Worm (Caenorhabditis elegans) whole organism, young adult: ENCODE results near the gene aptf-2.

Experiments
- B0019.2 ChIP-seq: fragments of 200-800 bp; sonication (Bioruptor generic); conservative IDR thresholded peaks from 2 replicates; pipeline ENCODE4 v1.3.6; 2022; ENCODE audit warnings: missing genetic modification reagents, missing genetic modification characterization, missing compliant biosample characterization
- B0336.3 ChIP-seq: fragments of 200-800 bp; sonication (Bioruptor generic); IDR thresholded peaks from 2 replicates; pipeline ENCODE4 v1.3.6; 2022; ENCODE audit warnings: missing genetic modification characterization, missing compliant biosample characterization
- D2030.7 ChIP-seq: fragments of 200-800 bp; sonication (Bioruptor generic); IDR thresholded peaks from 2 replicates; pipeline ENCODE4 v1.3.6; 2022; ENCODE audit warnings: missing genetic modification reagents, missing genetic modification characterization, missing compliant biosample characterization
- Y53G8AR.9 ChIP-seq: fragments of 200-800 bp; sonication (Bioruptor generic); conservative IDR thresholded peaks from 2 replicates; pipeline ENCODE4 v1.3.6; 2022; ENCODE audit warnings: missing genetic modification reagents, missing genetic modification characterization, missing compliant biosample characterization
- Y95B8A.8 ChIP-seq: fragments of 200-800 bp; sonication (Bioruptor generic); IDR thresholded peaks from 2 replicates; pipeline ENCODE4 v1.3.6; 2022; ENCODE audit warnings: missing genetic modification reagents, missing genetic modification characterization, missing compliant biosample characterization
- ZK185.1 ChIP-seq: sonication (generic microtip); optimal IDR thresholded peaks from 2 replicates; lab custom pipeline; 2016; ENCODE audit warnings: mild to moderate bottlenecking, missing genetic modification characterization, missing compliant biosample characterization; ENCODE audit not compliant: poor library complexity, severe bottlenecking
- aptf-3 ChIP-seq: fragments of 200-800 bp; sonication (Bioruptor generic); IDR thresholded peaks from 2 replicates; pipeline ENCODE4 v1.3.6; 2022; ENCODE audit warnings: missing genetic modification characterization, missing compliant biosample characterization
- attf-5 ChIP-seq: fragments of 200-800 bp; sonication (Bioruptor generic); optimal IDR thresholded peaks from 2 replicates; lab custom pipeline; 2018; ENCODE audit warnings: mild to moderate bottlenecking, missing genetic modification characterization, missing compliant biosample characterization
- bed-1 ChIP-seq: fragments of 200-800 bp; sonication (Bioruptor generic); IDR thresholded peaks from 2 replicates; pipeline ENCODE4 v1.3.6; 2022; ENCODE audit warnings: missing genetic modification reagents, missing genetic modification characterization, missing compliant biosample characterization
- ccch-3 ChIP-seq: fragments of 200-800 bp; sonication (Bioruptor generic); optimal IDR thresholded peaks from 2 replicates; lab custom pipeline; 2018; ENCODE audit warnings: mild to moderate bottlenecking, missing genetic modification characterization, missing compliant biosample characterization
- cebp-1 ChIP-seq, 2 experiments: fragments of 200-800 bp in 1 of 2; sonication (Bioruptor generic) in 1 of 2; sonication (generic microtip) in 1 of 2; IDR thresholded peaks in 1 of 2; optimal IDR thresholded peaks in 1 of 2; 2 replicates each; pipeline versions ENCODE4 v1.3.6 to Lab custom; 2017 to 2022; ENCODE audit warnings: missing compliant biosample characterization in 2 of 2, missing genetic modification characterization in 2 of 2, mild to moderate bottlenecking in 1 of 2, missing genetic modification reagents in 1 of 2, moderate library complexity in 1 of 2
- ceh-100 ChIP-seq: fragments of 200-800 bp; sonication (Bioruptor generic); IDR thresholded peaks from 2 replicates; pipeline ENCODE4 v1.3.6; 2022; ENCODE audit warnings: missing genetic modification reagents, missing genetic modification characterization, missing compliant biosample characterization
- ceh-27 ChIP-seq: fragments of 200-800 bp; sonication (Bioruptor generic); optimal IDR thresholded peaks from 2 replicates; lab custom pipeline; 2018; ENCODE audit warnings: mild to moderate bottlenecking, missing genetic modification characterization, moderate library complexity, missing compliant biosample characterization
- dox-1 ChIP-seq: fragments of 200-800 bp; sonication (Bioruptor generic); IDR thresholded peaks from 2 replicates; pipeline ENCODE4 v1.3.6; 2022; ENCODE audit warnings: missing genetic modification reagents, missing genetic modification characterization, missing compliant biosample characterization
- egrh-3 ChIP-seq: fragments of 200-800 bp; sonication (Bioruptor generic); IDR thresholded peaks from 2 replicates; pipeline ENCODE4 v1.3.6; 2022; ENCODE audit warnings: missing genetic modification reagents, missing genetic modification characterization, missing compliant biosample characterization
- him-1 ChIP-seq: sonication (generic microtip); optimal IDR thresholded peaks from 2 replicates; lab custom pipeline; 2016; ENCODE audit warnings: missing genotype, missing genetic modification reagents, missing genetic modification characterization, missing compliant biosample characterization
- hsf-1 ChIP-seq: fragments of 200-800 bp; sonication (Bioruptor generic); IDR thresholded peaks from 2 replicates; pipeline ENCODE4 v1.3.6; 2022; ENCODE audit warnings: missing genetic modification reagents, missing genetic modification characterization, missing compliant biosample characterization
- lir-1 ChIP-seq: fragments of 200-800 bp; sonication (Bioruptor generic); conservative IDR thresholded peaks from 2 replicates; pipeline ENCODE4 v1.3.6; 2022; ENCODE audit warnings: missing genetic modification reagents, missing genetic modification characterization, missing compliant biosample characterization
- lsy-27 ChIP-seq: sonication (generic microtip); optimal IDR thresholded peaks from 2 replicates; lab custom pipeline; 2017; ENCODE audit warnings: missing genetic modification characterization, mild to moderate bottlenecking, missing compliant biosample characterization, antibody characterized with exemption, missing genotype, borderline replicate concordance; ENCODE audit not compliant: insufficient read depth
- madf-10 ChIP-seq: sonication (generic microtip); optimal IDR thresholded peaks from 2 replicates; lab custom pipeline; 2016; ENCODE audit warnings: mild to moderate bottlenecking, missing genetic modification characterization, missing compliant biosample characterization
- madf-6 ChIP-seq: fragments of 200-800 bp; sonication (Bioruptor generic); IDR thresholded peaks from 2 replicates; pipeline ENCODE4 v1.3.6; 2022; ENCODE audit warnings: missing genetic modification reagents, missing genetic modification characterization, missing compliant biosample characterization
- madf-8 ChIP-seq: fragments of 200-800 bp; sonication (Bioruptor generic); conservative IDR thresholded peaks from 2 replicates; pipeline ENCODE4 v1.3.6; 2022; ENCODE audit warnings: missing genetic modification reagents, missing genetic modification characterization, missing compliant biosample characterization
- mes-4 ChIP-seq: sonication (generic microtip); optimal IDR thresholded peaks from 2 replicates; lab custom pipeline; 2016; ENCODE audit warnings: missing genotype, missing genetic modification characterization, missing compliant biosample characterization
- mxl-1 ChIP-seq: sonication (generic microtip); optimal IDR thresholded peaks from 2 replicates; lab custom pipeline; 2016; ENCODE audit warnings: missing genetic modification characterization, missing compliant biosample characterization
- nfya-1 ChIP-seq: sonication (generic microtip); optimal IDR thresholded peaks from 2 replicates; lab custom pipeline; 2017; ENCODE audit warnings: antibody characterized with exemption, missing compliant biosample characterization, missing genetic modification characterization, borderline replicate concordance; ENCODE audit not compliant: insufficient read depth
- pbrm-1 ChIP-seq: fragments of 200-800 bp; sonication (Bioruptor generic); IDR thresholded peaks from 2 replicates; pipeline ENCODE4 v1.3.6; 2022; ENCODE audit warnings: missing genetic modification reagents, missing genetic modification characterization, missing compliant biosample characterization
- repo-1 ChIP-seq: sonication (generic microtip); optimal IDR thresholded peaks from 2 replicates; lab custom pipeline; 2017; ENCODE audit warnings: mild to moderate bottlenecking, missing genetic modification characterization, missing compliant biosample characterization
- snpc-1.1 ChIP-seq: sonication (generic microtip); optimal IDR thresholded peaks from 2 replicates; lab custom pipeline; 2017; ENCODE audit warnings: missing genetic modification characterization, mild to moderate bottlenecking, missing compliant biosample characterization, antibody characterized with exemption, moderate library complexity, missing genotype, missing genetic modification reagents; ENCODE audit not compliant: insufficient read depth
- snpc-4 ChIP-seq, 5 experiments: fragments of 150-350 bp in 1 of 5; sonication (generic microtip) in 4 of 5; optimal IDR thresholded peaks; 2 replicates each; lab custom pipeline; 2014 to 2018; ENCODE audit warnings: missing genetic modification characterization in 5 of 5, missing biosample characterization in 3 of 5, antibody characterized with exemption in 2 of 5, mild to moderate bottlenecking in 2 of 5, missing compliant biosample characterization in 2 of 5, missing genotype in 2 of 5, moderate library complexity in 2 of 5, missing genetic modification reagents in 1 of 5
- unc-62 ChIP-seq: fragments of 150-350 bp; optimal IDR thresholded peaks from 2 replicates; lab custom pipeline; 2014; ENCODE audit warnings: missing biosample characterization, missing genetic modification reagents, missing genetic modification characterization
- zfh-2 ChIP-seq: fragments of 200-800 bp; sonication (Bioruptor generic); conservative IDR thresholded peaks from 2 replicates; pipeline ENCODE4 v1.3.6; 2022; ENCODE audit warnings: missing genetic modification reagents, missing genetic modification characterization, missing compliant biosample characterization
- zim-3 ChIP-seq: sonication (generic microtip); optimal IDR thresholded peaks from 2 replicates; lab custom pipeline; 2017; ENCODE audit warnings: mild to moderate bottlenecking, missing genetic modification characterization, moderate library complexity, missing compliant biosample characterization
- ztf-22 ChIP-seq: fragments of 200-800 bp; sonication (Bioruptor generic); optimal IDR thresholded peaks from 2 replicates; lab custom pipeline; 2018; ENCODE audit warnings: mild to moderate bottlenecking, missing genetic modification characterization, moderate library complexity, missing compliant biosample characterization
- ztf-26 ChIP-seq: sonication (generic microtip); optimal IDR thresholded peaks from 2 replicates; lab custom pipeline; 2017; ENCODE audit warnings: missing genetic modification characterization, missing compliant biosample characterization

The aptf-2 gene

DNA sequence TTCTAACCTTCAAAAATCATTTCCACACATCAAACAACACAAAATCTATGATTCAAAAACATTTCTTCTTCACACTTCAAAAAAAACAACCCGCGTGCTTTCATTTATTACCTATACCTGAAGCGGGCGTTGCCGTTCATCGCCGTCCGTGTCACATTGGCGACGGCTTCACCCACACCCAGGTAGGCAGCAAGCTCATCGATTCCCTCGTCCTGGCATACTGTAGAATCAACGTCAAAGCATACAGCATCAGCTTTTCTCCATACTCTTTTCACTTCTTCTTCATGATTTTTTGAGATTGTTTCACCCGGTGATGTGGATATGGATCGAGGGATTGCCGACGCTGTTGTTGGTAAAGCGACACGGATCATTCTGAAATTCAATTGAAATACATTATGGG, 23.6 kb downstream of the aptf-2 start:
- TF ChIP-seq ceh-27 (no peak), Y95B8A.8 (GFP tag; lab: Robert Waterston, UW) (no peak), hsf-1 (GFP tag; lab: Robert Waterston, UW) (0 out of 2 replicates have a peak, but pooled peaks have one; percentile 40), B0019.2 (GFP tag; lab: Robert Waterston, UW) (no peak), B0336.3 (GFP tag; lab: Robert Waterston, UW) (no peak), ceh-100 (GFP tag; lab: Robert Waterston, UW) (no peak), him-1 (tag; lab: Kevin White, UChicago) (no peak), nfya-1 (no peak), dox-1 (0 out of 2 replicates have a peak, but pooled peaks have one; percentile 28), snpc-1.1 (tag; lab: Kevin White, UChicago) (no peak), ztf-26 (tag; lab: Kevin White, UChicago) (peak; percentile 35), lsy-27 (tag; lab: Kevin White, UChicago) (no peak), madf-6 (GFP tag; lab: Robert Waterston, UW) (no peak), D2030.7 (no peak), attf-5 (GFP tag; lab: Kevin White, UChicago) (no peak), Y53G8AR.9 (GFP tag; lab: Robert Waterston, UW) (no peak), mes-4 (tag; lab: Kevin White, UChicago) (no peak), zim-3 (tag; lab: Kevin White, UChicago) (peak; percentile 67), snpc-4 (GFP tag; optimal IDR thresholded peaks at IDR 0.05; lab: Kevin White, UChicago) (no peak), snpc-4 (tag; optimal IDR thresholded peaks at IDR 0.05; lab: Kevin White, UChicago) (no peak), ccch-3 (GFP tag; lab: Kevin White, UChicago) (no peak), madf-10 (tag; lab: Kevin White, UChicago) (no peak), unc-62 (GFP tag; lab: Kevin White, UChicago) (no peak), mxl-1 (tag; lab: Kevin White, UChicago) (no peak)
- TF ChIP-seq, all 124 proteins: peak for 4

DNA sequence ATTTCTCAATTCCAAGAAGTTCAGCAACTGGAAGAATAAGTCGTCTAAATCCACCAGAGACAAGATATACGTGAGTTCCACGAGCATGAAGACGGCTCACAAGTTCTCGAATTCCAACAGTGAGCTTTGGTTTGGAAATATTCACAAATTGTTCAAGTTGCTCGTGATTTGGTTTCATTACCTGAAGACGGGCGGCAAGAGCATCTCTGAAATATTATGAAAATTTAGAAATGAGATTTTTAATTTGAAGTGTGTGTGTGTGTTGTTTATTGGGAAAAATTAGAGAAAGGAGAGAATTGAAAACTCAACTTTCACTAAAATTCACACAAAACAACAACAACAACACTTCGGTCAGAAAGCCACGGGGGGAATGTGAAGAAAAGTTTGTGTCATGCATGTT, 25.1 kb downstream of the aptf-2 start:
- TF ChIP-seq ztf-22 (GFP tag; lab: Kevin White, UChicago) = no peak
- TF ChIP-seq aptf-3 (GFP tag; lab: Robert Waterston, UW) = no peak
- TF ChIP-seq bed-1 = no peak
- peak; percentile 52 for TF ChIP-seq repo-1 (tag; lab: Kevin White, UChicago)

DNA sequence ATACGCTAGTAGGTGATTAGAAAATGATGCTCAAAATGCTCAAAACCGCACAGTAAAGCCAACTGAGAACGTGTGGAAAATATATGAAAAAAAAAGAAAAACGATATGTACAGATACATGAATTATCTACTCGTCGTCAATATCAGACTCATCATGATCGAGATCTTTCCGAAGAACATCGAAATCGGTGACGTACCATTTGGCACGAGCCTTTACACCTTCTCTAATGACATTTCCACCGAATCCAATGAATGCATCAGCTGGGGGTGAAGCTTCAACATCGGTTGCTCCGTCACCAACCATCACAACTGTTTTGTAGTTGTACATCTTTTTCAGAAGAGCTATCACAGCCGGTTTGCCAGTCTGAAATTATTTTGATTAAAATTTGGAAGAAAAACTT, 26.6 kb downstream of the aptf-2 start:
- TF ChIP-seq egrh-3 (GFP tag; lab: Robert Waterston, UW) (no peak), mes-4 (tag; lab: Kevin White, UChicago) (no peak), cebp-1 (GFP tag; IDR thresholded peaks at IDR 0.05; lab: Robert Waterston, UW) (no peak), cebp-1 (tag; optimal IDR thresholded peaks at IDR 0.05; lab: Kevin White, UChicago) (no peak), pbrm-1 (GFP tag; lab: Robert Waterston, UW) (0 out of 2 replicates have a peak, but pooled peaks have one; percentile 6), lir-1 (GFP tag; lab: Robert Waterston, UW) (no peak), madf-8 (no peak), ZK185.1 (tag; lab: Kevin White, UChicago) (peak; percentile 74), snpc-4 (GFP tag; optimal IDR thresholded peaks at IDR 0.05; lab: Kevin White, UChicago) (no peak), snpc-4 (tag; optimal IDR thresholded peaks at IDR 0.05; lab: Kevin White, UChicago) (no peak), zfh-2 (GFP tag; lab: Robert Waterston, UW) (no peak)
